Fruit fly (Drosophila melanogaster) whole organism, embryonic: ENCODE measurements around the gene Rpn11.
A peak's percentile ranks its signal among the peaks of the same experiment; 100 is the strongest.

ENCODE experiments used
- Adf1 ChIP-seq: fragments of 200-800 bp; sonication (Bioruptor generic); IDR thresholded peaks from 2 replicates; pipeline ENCODE4 v1.3.6; 2022; ENCODE audit warnings: missing biosample characterization, missing genetic modification characterization
- Awh ChIP-seq: fragments of 200-800 bp; sonication (Bioruptor generic); IDR thresholded peaks from 2 replicates; pipeline ENCODE4, ENCODE4 v1.3.6; 2022; ENCODE audit warnings: missing biosample characterization, missing genetic modification characterization
- C15 ChIP-seq: fragments of 200-800 bp; sonication (Bioruptor generic); IDR thresholded peaks from 3 replicates; pipeline ENCODE4 v1.3.6; 2022; ENCODE audit warnings: missing biosample characterization, missing genetic modification characterization
- CG10267 ChIP-seq: fragments of 200-800 bp; sonication (Bioruptor generic); optimal IDR thresholded peaks from 2 replicates; lab custom pipeline; 2018; ENCODE audit warnings: missing biosample characterization, mild to moderate bottlenecking, missing genetic modification characterization, moderate library complexity
- CG10321 ChIP-seq: fragments of 200-800 bp; sonication (Bioruptor generic); IDR thresholded peaks from 2 replicates; pipeline ENCODE4 v1.3.6; 2022; ENCODE audit warnings: missing biosample characterization, missing genetic modification characterization
- CG10462 ChIP-seq: fragments of 200-800 bp; sonication (Bioruptor generic); optimal IDR thresholded peaks from 2 replicates; lab custom pipeline; 2016; ENCODE audit warnings: missing biosample characterization, missing genetic modification characterization
- CG10565 ChIP-seq: fragments of 200-800 bp; sonication (Bioruptor generic); optimal IDR thresholded peaks from 3 replicates; lab custom pipeline; 2016; ENCODE audit warnings: missing biosample characterization, mild to moderate bottlenecking, missing genetic modification characterization
- CG11085 ChIP-seq: fragments of 200-800 bp; sonication (Bioruptor generic); IDR thresholded peaks from 2 replicates; pipeline ENCODE4 v1.3.6; 2022; ENCODE audit warnings: missing biosample characterization, missing genetic modification characterization
- CG11695 ChIP-seq: fragments of 200-800 bp; sonication (Bioruptor generic); IDR thresholded peaks from 3 replicates; pipeline ENCODE4 v1.3.6; 2022; ENCODE audit warnings: missing biosample characterization, missing genetic modification characterization
- CG12071 ChIP-seq: fragments of 200-800 bp; sonication (Bioruptor generic); optimal IDR thresholded peaks from 3 replicates; lab custom pipeline; 2018; ENCODE audit warnings: missing biosample characterization, mild to moderate bottlenecking, missing genetic modification characterization
- CG12104 ChIP-seq: fragments of 200-800 bp; sonication (Bioruptor generic); optimal IDR thresholded peaks from 3 replicates; lab custom pipeline; 2016; ENCODE audit warnings: missing biosample characterization, missing genetic modification characterization
- CG12942 ChIP-seq: fragments of 200-800 bp; sonication (Bioruptor generic); optimal IDR thresholded peaks from 3 replicates; lab custom pipeline; 2016; ENCODE audit warnings: missing biosample characterization, missing genetic modification characterization
- CG15011 ChIP-seq: fragments of 200-800 bp; sonication (Bioruptor generic); optimal IDR thresholded peaks from 3 replicates; lab custom pipeline; 2018; ENCODE audit warnings: missing biosample characterization, mild to moderate bottlenecking, missing genetic modification characterization
- CG15479 ChIP-seq: fragments of 200-800 bp; sonication (Bioruptor generic); optimal IDR thresholded peaks from 3 replicates; lab custom pipeline; 2019; ENCODE audit warnings: missing biosample characterization, mild to moderate bottlenecking, missing genetic modification characterization, moderate library complexity
- CG15514 ChIP-seq: fragments of 200-800 bp; sonication (Bioruptor generic); optimal IDR thresholded peaks from 3 replicates; lab custom pipeline; 2017; ENCODE audit warnings: missing biosample characterization, missing genetic modification characterization, mild to moderate bottlenecking, moderate library complexity, missing genetic modification reagents
- CG2202 ChIP-seq: fragments of 200-800 bp; sonication (Bioruptor generic); optimal IDR thresholded peaks from 2 replicates; lab custom pipeline; 2018; ENCODE audit warnings: missing biosample characterization, mild to moderate bottlenecking, missing genetic modification characterization
- CG43689 ChIP-seq: fragments of 200-800 bp; sonication (Bioruptor generic); IDR thresholded peaks from 2 replicates; pipeline ENCODE4 v1.3.6; 2022; ENCODE audit warnings: missing biosample characterization, missing genetic modification characterization
- CG4730 ChIP-seq: fragments of 200-800 bp; sonication (Bioruptor generic); IDR thresholded peaks from 2 replicates; pipeline ENCODE4 v1.3.6; 2022; ENCODE audit warnings: missing biosample characterization, missing genetic modification characterization
- CG6272 ChIP-seq: fragments of 200-800 bp; sonication (Bioruptor generic); IDR thresholded peaks from 2 replicates; pipeline ENCODE4 v1.3.6; 2022; ENCODE audit warnings: missing biosample characterization, missing genetic modification characterization
- CG6765 ChIP-seq: fragments of 200-800 bp; sonication (Bioruptor generic); optimal IDR thresholded peaks from 3 replicates; lab custom pipeline; 2017; ENCODE audit warnings: missing biosample characterization, mild to moderate bottlenecking, missing genetic modification characterization
- CG7372 ChIP-seq: fragments of 200-800 bp; sonication (Bioruptor generic); IDR thresholded peaks from 2 replicates; pipeline ENCODE4 v1.3.6; 2022; ENCODE audit warnings: missing biosample characterization, missing genetic modification characterization
- CG8290 ChIP-seq, 3 experiments: fragments of 200-800 bp; sonication (Bioruptor generic); optimal IDR thresholded peaks; 2 replicates each; lab custom pipeline; 2016 to 2019; ENCODE audit warnings: missing biosample characterization in 3 of 3, missing genetic modification characterization in 3 of 3, mild to moderate bottlenecking in 2 of 3, moderate library complexity in 1 of 3
- CG8388 ChIP-seq: fragments of 200-800 bp; sonication (Bioruptor generic); optimal IDR thresholded peaks from 2 replicates; lab custom pipeline; 2019; ENCODE audit warnings: missing biosample characterization, mild to moderate bottlenecking, missing genetic modification characterization, moderate library complexity
- Camta ChIP-seq: fragments of 200-800 bp; sonication (Bioruptor generic); optimal IDR thresholded peaks from 2 replicates; lab custom pipeline; 2016; ENCODE audit warnings: missing biosample characterization, missing genetic modification characterization
- Dip2 ChIP-seq: fragments of 200-800 bp; sonication (Bioruptor generic); IDR thresholded peaks from 2 replicates; pipeline ENCODE4 v1.3.6; 2022; ENCODE audit warnings: missing biosample characterization, missing genetic modification characterization
- Drgx ChIP-seq: fragments of 200-800 bp; sonication (Bioruptor generic); IDR thresholded peaks from 2 replicates; pipeline ENCODE4 v1.3.6; 2022; ENCODE audit warnings: missing biosample characterization, missing genetic modification characterization
- GATAe ChIP-seq: fragments of 200-800 bp; sonication (Bioruptor generic); conservative IDR thresholded peaks from 2 replicates; pipeline ENCODE4 v1.3.6; 2022; ENCODE audit warnings: missing biosample characterization, missing genetic modification characterization
- H15 ChIP-seq: fragments of 200-800 bp; sonication (Bioruptor generic); IDR thresholded peaks from 3 replicates; pipeline ENCODE4 v1.3.6; 2022; ENCODE audit warnings: missing biosample characterization, missing genetic modification characterization
- Hmx ChIP-seq: fragments of 200-800 bp; sonication (Bioruptor generic); optimal IDR thresholded peaks from 2 replicates; lab custom pipeline; 2016; ENCODE audit warnings: missing biosample characterization, missing genetic modification characterization
- Hr3 ChIP-seq: fragments of 200-800 bp; sonication (Bioruptor generic); optimal IDR thresholded peaks from 3 replicates; lab custom pipeline; 2016; ENCODE audit warnings: missing biosample characterization, missing genetic modification characterization
- Kr ChIP-seq: fragments of 200-800 bp; sonication (Bioruptor generic); optimal IDR thresholded peaks from 2 replicates; lab custom pipeline; 2017; ENCODE audit warnings: missing biosample characterization, mild to moderate bottlenecking, missing genetic modification characterization
- Mad ChIP-seq: fragments of 200-800 bp; sonication (Bioruptor generic); optimal IDR thresholded peaks from 2 replicates; lab custom pipeline; 2016; ENCODE audit warnings: missing biosample characterization, missing genetic modification characterization
- NC2α ChIP-seq: fragments of 200-800 bp; sonication (Bioruptor generic); optimal IDR thresholded peaks from 2 replicates; lab custom pipeline; 2016; ENCODE audit warnings: missing biosample characterization, missing genetic modification characterization
- Nf-YC ChIP-seq: fragments of 200-800 bp; optimal IDR thresholded peaks from 3 replicates; lab custom pipeline; 2019; ENCODE audit warnings: missing biosample characterization, mild to moderate bottlenecking, missing genetic modification characterization, moderate library complexity
- cg ChIP-seq: fragments of 200-800 bp; sonication (Bioruptor generic); optimal IDR thresholded peaks from 3 replicates; lab custom pipeline; 2019; ENCODE audit warnings: missing biosample characterization, mild to moderate bottlenecking, missing genetic modification characterization, moderate library complexity
- esg ChIP-seq: fragments of 200-800 bp; sonication (Bioruptor generic); conservative IDR thresholded peaks from 2 replicates; pipeline ENCODE4 v1.3.6; 2022; ENCODE audit warnings: missing biosample characterization, missing genetic modification characterization
- ftz-f1 ChIP-seq: fragments of 200-800 bp; sonication (Bioruptor generic); optimal IDR thresholded peaks from 2 replicates; lab custom pipeline; 2016; ENCODE audit warnings: missing biosample characterization, missing genetic modification characterization
- inv ChIP-seq: fragments of 200-800 bp; sonication (Bioruptor generic); IDR thresholded peaks from 2 replicates; pipeline ENCODE4 v1.3.6; 2022; ENCODE audit warnings: missing biosample characterization, missing genetic modification characterization; ENCODE audit not compliant: partially characterized antibody
- ken ChIP-seq: fragments of 200-800 bp; sonication (Bioruptor generic); IDR thresholded peaks from 3 replicates; pipeline ENCODE4 v1.3.6; 2022; ENCODE audit warnings: missing biosample characterization, missing genetic modification characterization
- klu ChIP-seq: fragments of 200-800 bp; sonication (Bioruptor generic); IDR thresholded peaks from 2 replicates; pipeline ENCODE4 v1.3.6; 2022; ENCODE audit warnings: missing biosample characterization, missing genetic modification characterization
- lbe ChIP-seq: fragments of 200-800 bp; sonication (Bioruptor generic); optimal IDR thresholded peaks from 2 replicates; lab custom pipeline; 2016; ENCODE audit warnings: missing biosample characterization, mild to moderate bottlenecking, missing genetic modification characterization
- p53 ChIP-seq: fragments of 200-800 bp; sonication (Bioruptor generic); optimal IDR thresholded peaks from 2 replicates; lab custom pipeline; 2016; ENCODE audit warnings: missing biosample characterization, missing genetic modification characterization
- pho ChIP-seq: fragments of 200-800 bp; sonication (Bioruptor generic); optimal IDR thresholded peaks from 2 replicates; lab custom pipeline; 2016; ENCODE audit warnings: missing biosample characterization, missing genetic modification characterization
- schlank ChIP-seq: fragments of 200-800 bp; sonication (Bioruptor generic); optimal IDR thresholded peaks from 2 replicates; lab custom pipeline; 2018; ENCODE audit warnings: missing biosample characterization, mild to moderate bottlenecking, missing genetic modification characterization
- sim ChIP-seq: fragments of 200-800 bp; sonication (Bioruptor generic); IDR thresholded peaks from 2 replicates; pipeline ENCODE4 v1.3.6; 2022; ENCODE audit warnings: missing biosample characterization, missing genetic modification characterization
- sisA ChIP-seq: fragments of 200-800 bp; sonication (Bioruptor generic); IDR thresholded peaks from 2 replicates; pipeline ENCODE4 v1.3.6; 2022; ENCODE audit warnings: missing biosample characterization, missing genetic modification characterization
- sr ChIP-seq: fragments of 200-800 bp; sonication (Bioruptor generic); IDR thresholded peaks from 3 replicates; pipeline ENCODE4 v1.3.6; 2022; ENCODE audit warnings: missing biosample characterization, missing genetic modification characterization
- twi ChIP-seq: fragments of 200-800 bp; optimal IDR thresholded peaks from 2 replicates; lab custom pipeline; 2019; ENCODE audit warnings: missing biosample characterization, mild to moderate bottlenecking, missing genetic modification characterization, moderate library complexity
- tx ChIP-seq: fragments of 200-800 bp; sonication (Bioruptor generic); optimal IDR thresholded peaks from 2 replicates; lab custom pipeline; 2016; ENCODE audit warnings: missing biosample characterization, missing genetic modification characterization
- usp ChIP-seq: fragments of >200 bp; optimal IDR thresholded peaks from 2 replicates; lab custom pipeline; 2017; ENCODE audit warnings: missing biosample characterization, missing genetic modification characterization

The Rpn11 gene

dm6 chr2L:5052367-5052914 is 7.1 kb downstream of the Rpn11 start, which contains the start of gene senju (continued):
- peak; percentile 81 for TF ChIP-seq CG6765
- TF ChIP-seq CG10462, result peak; percentile 82
- peak; percentile 83 for TF ChIP-seq Hr3
- TF ChIP-seq CG15011 (GFP tag; lab: Kevin White, UChicago), result peak; percentile 39
- peak; percentile 86 for TF ChIP-seq pho (GFP tag; lab: Kevin White, UChicago)
- peak; percentile 77 for TF ChIP-seq Camta (GFP tag; lab: Kevin White, UChicago)
- TF ChIP-seq CG12071, result peak; percentile 77
- peak; percentile 81 for TF ChIP-seq ken
- TF ChIP-seq CG43689, result peak; percentile 76
- peak; percentile 83 for TF ChIP-seq Awh
- TF ChIP-seq CG6272 (GFP tag; lab: Robert Waterston, UW), result 0 out of 2 replicates have a peak, but pooled peaks have one; percentile 27
- TF ChIP-seq usp, result no peak
- peak; percentile 69 for TF ChIP-seq lbe (GFP tag; lab: Kevin White, UChicago)
- peak; percentile 73 for TF ChIP-seq Nf-YC (tag; lab: Kevin White, UChicago)
- peak; percentile 88 for TF ChIP-seq CG15514 (GFP tag; lab: Kevin White, UChicago)
- peak; percentile 62; the same call in 1 of the 2 replicates for TF ChIP-seq sim (GFP tag; lab: Robert Waterston, UW)
- TF ChIP-seq p53 (GFP tag; lab: Kevin White, UChicago), result peak; percentile 69
- peak; percentile 53 for TF ChIP-seq Hmx (GFP tag; lab: Kevin White, UChicago)
- peak; percentile 66 for TF ChIP-seq NC2α
- peak; percentile 72 for TF ChIP-seq CG8290 (GFP tag; optimal IDR thresholded peaks at IDR 0.05; lab: Kevin White, UChicago)
- TF ChIP-seq CG8290 (tag; optimal IDR thresholded peaks at IDR 0.05; lab: Kevin White, UChicago), result peak; percentile 33 to 91
- TF ChIP-seq Mad, result peak; percentile 83
- no peak; the same call in 1 of the 2 replicates for TF ChIP-seq inv
- TF ChIP-seq CG10565, result no peak
- peak; percentile 41; the same call in 1 of the 2 replicates for TF ChIP-seq klu (GFP tag; lab: Robert Waterston, UW)
- TF ChIP-seq tx (GFP tag; lab: Kevin White, UChicago), result peak; percentile 82
- TF ChIP-seq Dip2 (GFP tag; lab: Robert Waterston, UW), result no peak
- peak; percentile 75 for TF ChIP-seq sisA (GFP tag; lab: Robert Waterston, UW)
- peak; percentile 64; the same call in 1 of the 3 replicates for TF ChIP-seq C15
- TF ChIP-seq twi (tag; lab: Kevin White, UChicago), result peak; percentile 48
- peak; percentile 99 for TF ChIP-seq CG10267 (tag; lab: Kevin White, UChicago)
- TF ChIP-seq CG11085 (GFP tag; lab: Robert Waterston, UW), result peak; percentile 51
- peak; percentile 84 for TF ChIP-seq CG12942 (GFP tag; lab: Kevin White, UChicago)
- 0 out of 2 replicates have a peak, but pooled peaks have one; percentile 30 for TF ChIP-seq CG7372 (GFP tag; lab: Robert Waterston, UW)
- peak; percentile 88 for TF ChIP-seq sr (GFP tag; lab: Robert Waterston, UW)
- TF ChIP-seq ftz-f1 (GFP tag; lab: Kevin White, UChicago), result peak; percentile 75
- peak; percentile 57 for TF ChIP-seq CG4730 (GFP tag; lab: Robert Waterston, UW)
- peak; percentile 81 for TF ChIP-seq CG8388 (GFP tag; lab: Kevin White, UChicago)
- peak; percentile 60; the same call in 1 of the 3 replicates for TF ChIP-seq H15 (GFP tag; lab: Robert Waterston, UW)
- peak; percentile 67 for TF ChIP-seq esg
- peak; percentile 94 for TF ChIP-seq CG15479 (GFP tag; lab: Kevin White, UChicago)
- no peak; the same call in 1 of the 2 replicates for TF ChIP-seq GATAe (GFP tag; lab: Robert Waterston, UW)
- peak; percentile 74 for TF ChIP-seq CG11695 (GFP tag; lab: Robert Waterston, UW)
- TF ChIP-seq Kr (GFP tag; lab: Kevin White, UChicago), result peak; percentile 33
- peak; percentile 81 for TF ChIP-seq Drgx (GFP tag; lab: Robert Waterston, UW)
- peak; percentile 73 for TF ChIP-seq CG12104
- peak; percentile 93 for TF ChIP-seq cg
- TF ChIP-seq schlank (tag; lab: Kevin White, UChicago), result peak; percentile 76
- TF ChIP-seq CG2202, result peak; percentile 77
- 0 out of 2 replicates have a peak, but pooled peaks have one; percentile 32 for TF ChIP-seq CG10321 (GFP tag; lab: Robert Waterston, UW)
- TF ChIP-seq Adf1, result peak; percentile 62
